Worm (Caenorhabditis elegans) whole organism, late embryonic: Measurements from ENCODE around the gene cdka-1.

ENCODE experiments used
- F13H6.1 ChIP-seq: sonication (generic microtip); optimal IDR thresholded peaks from 2 replicates; lab custom pipeline; 2016; ENCODE audit warnings: missing genetic modification characterization, missing compliant biosample characterization
- K09A11.1 ChIP-seq: sonication (generic microtip); optimal IDR thresholded peaks from 2 replicates; lab custom pipeline; 2017; ENCODE audit warnings: antibody characterized with exemption, mild to moderate bottlenecking, missing genetic modification characterization, missing compliant biosample characterization; ENCODE audit not compliant: insufficient read depth
- T23F11.4 ChIP-seq: fragments of 200-800 bp; sonication (Bioruptor generic); optimal IDR thresholded peaks from 2 replicates; lab custom pipeline; 2018; ENCODE audit warnings: mild to moderate bottlenecking, missing genetic modification characterization, missing compliant biosample characterization
- Y22D7AL.16 ChIP-seq: sonication (generic microtip); optimal IDR thresholded peaks from 2 replicates; lab custom pipeline; 2016; ENCODE audit warnings: missing genetic modification characterization, missing compliant biosample characterization
- ahr-1 ChIP-seq: sonication (generic microtip); optimal IDR thresholded peaks from 2 replicates; lab custom pipeline; 2016; ENCODE audit warnings: missing genetic modification characterization, missing compliant biosample characterization
- ama-1 ChIP-seq: fragments of 150-350 bp; optimal IDR thresholded peaks from 2 replicates; lab custom pipeline; 2014
- ceh-14 ChIP-seq: sonication (generic microtip); optimal IDR thresholded peaks from 2 replicates; lab custom pipeline; 2016; ENCODE audit warnings: missing genotype, missing genetic modification characterization, missing compliant biosample characterization
- ceh-18 ChIP-seq: sonication (generic microtip); optimal IDR thresholded peaks from 2 replicates; lab custom pipeline; 2016; ENCODE audit warnings: missing genetic modification characterization, missing compliant biosample characterization
- ceh-2 ChIP-seq: sonication (generic microtip); optimal IDR thresholded peaks from 2 replicates; lab custom pipeline; 2016; ENCODE audit warnings: missing genotype, missing genetic modification characterization, missing compliant biosample characterization
- ceh-22 ChIP-seq: sonication (generic microtip); optimal IDR thresholded peaks from 2 replicates; lab custom pipeline; 2017; ENCODE audit warnings: missing biosample characterization, missing genetic modification characterization
- ceh-30 ChIP-seq: fragments of 150-350 bp; optimal IDR thresholded peaks from 2 replicates; lab custom pipeline; 2014; ENCODE audit warnings: missing biosample characterization, missing genetic modification characterization
- ceh-31 ChIP-seq: sonication (generic microtip); optimal IDR thresholded peaks from 2 replicates; lab custom pipeline; 2016; ENCODE audit warnings: missing genetic modification characterization, missing compliant biosample characterization
- ceh-45 ChIP-seq: fragments of 200-800 bp; sonication (Bioruptor generic); IDR thresholded peaks from 2 replicates; pipeline ENCODE4 v1.3.6; 2022; ENCODE audit warnings: missing genetic modification reagents, missing genetic modification characterization, missing compliant biosample characterization
- ceh-6 ChIP-seq: fragments of 200-800 bp; sonication (Bioruptor generic); optimal IDR thresholded peaks from 2 replicates; lab custom pipeline; 2018; ENCODE audit warnings: mild to moderate bottlenecking, missing genetic modification characterization, missing compliant biosample characterization
- ceh-9 ChIP-seq: sonication (generic microtip); optimal IDR thresholded peaks from 2 replicates; lab custom pipeline; 2016; ENCODE audit warnings: mild to moderate bottlenecking, missing genetic modification characterization, inconsistent platforms, missing compliant biosample characterization
- dmd-4 ChIP-seq: sonication (generic microtip); optimal IDR thresholded peaks from 2 replicates; lab custom pipeline; 2016; ENCODE audit warnings: borderline replicate concordance, missing genetic modification characterization, missing compliant biosample characterization
- dve-1 ChIP-seq: sonication (generic microtip); optimal IDR thresholded peaks from 2 replicates; lab custom pipeline; 2017; ENCODE audit warnings: antibody characterized with exemption, mild to moderate bottlenecking, missing genetic modification characterization, missing compliant biosample characterization
- elt-4 ChIP-seq: sonication (generic microtip); optimal IDR thresholded peaks from 2 replicates; lab custom pipeline; 2016; ENCODE audit warnings: missing genetic modification characterization, missing compliant biosample characterization
- ets-4 ChIP-seq: sonication (generic microtip); optimal IDR thresholded peaks from 2 replicates; lab custom pipeline; 2016; ENCODE audit warnings: missing genetic modification characterization, missing compliant biosample characterization
- fkh-10 ChIP-seq: fragments of 150-350 bp; optimal IDR thresholded peaks from 2 replicates; lab custom pipeline; 2014; ENCODE audit warnings: missing biosample characterization, missing genetic modification reagents, missing genetic modification characterization
- fkh-6 ChIP-seq: sonication (generic microtip); optimal IDR thresholded peaks from 2 replicates; lab custom pipeline; 2016; ENCODE audit warnings: missing genetic modification characterization, missing compliant biosample characterization
- gmeb-2 ChIP-seq: sonication (generic microtip); optimal IDR thresholded peaks from 2 replicates; lab custom pipeline; 2016; ENCODE audit warnings: missing genetic modification characterization, inconsistent platforms, missing compliant biosample characterization
- hlh-13 ChIP-seq: fragments of 200-800 bp; sonication (Bioruptor generic); optimal IDR thresholded peaks from 2 replicates; lab custom pipeline; 2018; ENCODE audit warnings: mild to moderate bottlenecking, missing genetic modification characterization, missing compliant biosample characterization
- hlh-30 ChIP-seq: sonication (generic microtip); optimal IDR thresholded peaks from 2 replicates; lab custom pipeline; 2017; ENCODE audit warnings: antibody characterized with exemption, missing genetic modification characterization, missing compliant biosample characterization; ENCODE audit not compliant: insufficient read depth
- hlh-8 ChIP-seq: sonication (generic microtip); optimal IDR thresholded peaks from 2 replicates; lab custom pipeline; 2016; ENCODE audit warnings: missing genotype, missing genetic modification characterization, missing compliant biosample characterization
- lim-6 ChIP-seq: sonication (generic microtip); optimal IDR thresholded peaks from 2 replicates; lab custom pipeline; 2016; ENCODE audit warnings: missing genetic modification characterization, missing compliant biosample characterization
- madf-2 ChIP-seq: sonication (generic microtip); optimal IDR thresholded peaks from 2 replicates; lab custom pipeline; 2017; ENCODE audit warnings: missing genetic modification characterization, missing compliant biosample characterization
- mec-3 ChIP-seq: sonication (generic microtip); optimal IDR thresholded peaks from 2 replicates; lab custom pipeline; 2016; ENCODE audit warnings: borderline replicate concordance, missing genetic modification characterization, missing compliant biosample characterization
- nfya-1 ChIP-seq: sonication (generic microtip); optimal IDR thresholded peaks from 2 replicates; lab custom pipeline; 2017; ENCODE audit warnings: missing genetic modification characterization, mild to moderate bottlenecking, missing compliant biosample characterization, antibody characterized with exemption, moderate library complexity
- nhr-11 ChIP-seq: fragments of 150-350 bp; optimal IDR thresholded peaks from 2 replicates; lab custom pipeline; 2014; ENCODE audit warnings: missing biosample characterization, missing genetic modification characterization
- npax-4 ChIP-seq: sonication (generic microtip); optimal IDR thresholded peaks from 2 replicates; lab custom pipeline; 2016; ENCODE audit warnings: missing genetic modification characterization, missing compliant biosample characterization
- odd-2 ChIP-seq: sonication (generic microtip); optimal IDR thresholded peaks from 2 replicates; lab custom pipeline; 2017; ENCODE audit warnings: antibody characterized with exemption, mild to moderate bottlenecking, missing genetic modification characterization, missing compliant biosample characterization
- pag-3 ChIP-seq: sonication (generic microtip); optimal IDR thresholded peaks from 2 replicates; lab custom pipeline; 2016; ENCODE audit warnings: missing compliant biosample characterization, missing genetic modification characterization, borderline replicate concordance
- pat-9 ChIP-seq: fragments of 200-800 bp; sonication (Bioruptor generic); optimal IDR thresholded peaks from 2 replicates; lab custom pipeline; 2018; ENCODE audit warnings: mild to moderate bottlenecking, missing genetic modification characterization, moderate library complexity, missing compliant biosample characterization
- pax-1 ChIP-seq: fragments of 150-350 bp; optimal IDR thresholded peaks from 2 replicates; lab custom pipeline; 2014; ENCODE audit warnings: missing biosample characterization, missing genetic modification characterization
- pros-1 ChIP-seq: fragments of 150-350 bp; optimal IDR thresholded peaks from 2 replicates; lab custom pipeline; 2014; ENCODE audit warnings: missing biosample characterization, missing genetic modification reagents, missing genetic modification characterization
- sdc-2 ChIP-seq: sonication (generic microtip); optimal IDR thresholded peaks from 2 replicates; lab custom pipeline; 2016; ENCODE audit warnings: missing genotype, missing genetic modification characterization, missing compliant biosample characterization
- sox-2 ChIP-seq: fragments of 200-800 bp; sonication (Bioruptor generic); IDR thresholded peaks from 2 replicates; pipeline ENCODE4 v1.3.6; 2022; ENCODE audit warnings: missing genetic modification reagents, missing genetic modification characterization, missing compliant biosample characterization
- sox-4 ChIP-seq: sonication (generic microtip); optimal IDR thresholded peaks from 2 replicates; lab custom pipeline; 2017; ENCODE audit warnings: mild to moderate bottlenecking, missing genetic modification characterization, inconsistent platforms, missing compliant biosample characterization
- syd-9 ChIP-seq: sonication (generic microtip); optimal IDR thresholded peaks from 2 replicates; lab custom pipeline; 2016; ENCODE audit warnings: mild to moderate bottlenecking, missing genetic modification characterization, moderate library complexity, missing compliant biosample characterization
- tbx-2 ChIP-seq: sonication (generic microtip); optimal IDR thresholded peaks from 2 replicates; lab custom pipeline; 2016; ENCODE audit warnings: missing genetic modification characterization, missing compliant biosample characterization
- tbx-7 ChIP-seq: sonication (generic microtip); optimal IDR thresholded peaks from 2 replicates; lab custom pipeline; 2016; ENCODE audit warnings: missing genotype, missing genetic modification characterization, missing compliant biosample characterization
- ttx-3 ChIP-seq: sonication (generic microtip); optimal IDR thresholded peaks from 2 replicates; lab custom pipeline; 2016; ENCODE audit warnings: missing genetic modification reagents, missing genetic modification characterization, missing compliant biosample characterization
- unc-42 ChIP-seq: sonication (generic microtip); optimal IDR thresholded peaks from 2 replicates; lab custom pipeline; 2016; ENCODE audit warnings: missing genotype, missing genetic modification characterization, missing compliant biosample characterization
- unc-55 ChIP-seq: sonication (generic microtip); optimal IDR thresholded peaks from 2 replicates; lab custom pipeline; 2017; ENCODE audit warnings: missing biosample characterization, missing genetic modification reagents, missing genetic modification characterization
- unc-86 ChIP-seq: sonication (generic microtip); optimal IDR thresholded peaks from 2 replicates; lab custom pipeline; 2016; ENCODE audit warnings: missing genetic modification characterization, missing compliant biosample characterization
- ztf-16 ChIP-seq: sonication (generic microtip); optimal IDR thresholded peaks from 2 replicates; lab custom pipeline; 2017; ENCODE audit warnings: missing genetic modification characterization, missing compliant biosample characterization

cdka-1 gene

ce11 chrIII:4647341-4647740, 11.3 kb upstream of the cdka-1 start:
- TF ChIP-seq dmd-4 (tag; lab: Kevin White, UChicago), result no peak
- TF ChIP-seq T23F11.4 (GFP tag; lab: Kevin White, UChicago), result no peak
- TF ChIP-seq ttx-3 (tag; lab: Kevin White, UChicago), result no peak
- TF ChIP-seq madf-2, result no peak
- TF ChIP-seq hlh-8 (tag; lab: Kevin White, UChicago), result no peak
- no peak for TF ChIP-seq dve-1 (tag; lab: Kevin White, UChicago)
- no peak for TF ChIP-seq ceh-9
- no peak for TF ChIP-seq gmeb-2 (tag; lab: Kevin White, UChicago)
- no peak for TF ChIP-seq hlh-30
- TF ChIP-seq lim-6 (tag; lab: Kevin White, UChicago), result no peak
- TF ChIP-seq ceh-45 (GFP tag; lab: Robert Waterston, UW), result no peak
- no peak for TF ChIP-seq ceh-2 (tag; lab: Kevin White, UChicago)
- no peak for TF ChIP-seq tbx-7 (tag; lab: Kevin White, UChicago)
- TF ChIP-seq Y22D7AL.16 (tag; lab: Kevin White, UChicago), result no peak
- TF ChIP-seq ceh-31 (tag; lab: Kevin White, UChicago), result no peak

ce11 chrIII:4647878-4648277, 10.7 kb upstream of the cdka-1 start, which contains the start of gene T23F11.6:
TSS of gene T23F11.6 (minus strand) at chrIII:4647922.
- TF ChIP-seq ceh-30 (tag; lab: Kevin White, UChicago), result no peak
- no peak for TF ChIP-seq F13H6.1 (tag; lab: Kevin White, UChicago)
- no peak for TF ChIP-seq mec-3 (tag; lab: Kevin White, UChicago)
- TF ChIP-seq pros-1 (tag; lab: Kevin White, UChicago), result no peak
- no peak for TF ChIP-seq ttx-3 (tag; lab: Kevin White, UChicago)
- TF ChIP-seq ets-4, result no peak
- TF ChIP-seq ceh-45 (GFP tag; lab: Robert Waterston, UW), result no peak
- TF ChIP-seq pag-3 (tag; lab: Kevin White, UChicago), result no peak
- TF ChIP-seq hlh-13, result no peak

- TF ChIP-seq madf-2, result peak; percentile 37
- no peak for TF ChIP-seq nhr-11 (tag; lab: Kevin White, UChicago)
- TF ChIP-seq ceh-6 (GFP tag; lab: Kevin White, UChicago), result no peak
- TF ChIP-seq dmd-4 (tag; lab: Kevin White, UChicago), result no peak
- no peak for TF ChIP-seq elt-4
- no peak for TF ChIP-seq sox-2 (GFP tag; lab: Robert Waterston, UW)
- TF ChIP-seq tbx-7 (tag; lab: Kevin White, UChicago), result no peak
- peak; percentile 91 for TF ChIP-seq tbx-2 (tag; lab: Kevin White, UChicago)
- TF ChIP-seq ceh-2 (tag; lab: Kevin White, UChicago), result peak; percentile 63
- TF ChIP-seq ceh-45 (GFP tag; lab: Robert Waterston, UW), result no peak
- peak; percentile 32 for TF ChIP-seq ceh-14 (tag; lab: Kevin White, UChicago)
- peak; percentile 92 for TF ChIP-seq unc-55 (GFP tag; lab: Kevin White, UChicago)
- TF ChIP-seq fkh-6 (tag; lab: Kevin White, UChicago), result no peak
- peak; percentile 53 for TF ChIP-seq pax-1
- TF ChIP-seq pat-9 (tag; lab: Kevin White, UChicago), result peak; percentile 24
- TF ChIP-seq pros-1 (tag; lab: Kevin White, UChicago), result peak; percentile 40
- no peak for TF ChIP-seq ztf-16
- peak; percentile 79 for TF ChIP-seq nfya-1
- peak; percentile 43 for TF ChIP-seq K09A11.1 (tag; lab: Kevin White, UChicago)
- no peak for TF ChIP-seq ceh-22
- peak; percentile 2 for TF ChIP-seq unc-86 (tag; lab: Kevin White, UChicago)
- TF ChIP-seq syd-9, result no peak
- TF ChIP-seq sox-4 (tag; lab: Kevin White, UChicago), result no peak
- no peak for TF ChIP-seq pag-3 (tag; lab: Kevin White, UChicago)
- TF ChIP-seq ama-1 (lab: Kevin White, UChicago), result no peak
- no peak for TF ChIP-seq Y22D7AL.16 (tag; lab: Kevin White, UChicago)
- TF ChIP-seq ttx-3 (tag; lab: Kevin White, UChicago), result no peak
- TF ChIP-seq ceh-30 (tag; lab: Kevin White, UChicago), result no peak
- no peak for TF ChIP-seq ahr-1
- TF ChIP-seq sdc-2 (tag; lab: Kevin White, UChicago), result no peak
- TF ChIP-seq odd-2 (tag; lab: Kevin White, UChicago), result no peak
- no peak for TF ChIP-seq npax-4 (tag; lab: Kevin White, UChicago)
- TF ChIP-seq fkh-10 (GFP tag; lab: Kevin White, UChicago), result no peak
- peak; percentile 99 for TF ChIP-seq hlh-30
- peak; percentile 80 for TF ChIP-seq dve-1 (tag; lab: Kevin White, UChicago)
- peak; percentile 65 for TF ChIP-seq unc-42 (tag; lab: Kevin White, UChicago)
- TF ChIP-seq ceh-18 (tag; lab: Kevin White, UChicago), result peak; percentile 96
- TF ChIP-seq T23F11.4 (GFP tag; lab: Kevin White, UChicago), result peak; percentile 65
Observed at ce11 chrIII:4649363-4649768, 9.2 kb upstream of the cdka-1 start.
